Fruit fly (Drosophila melanogaster) whole organism, pupa: ENCODE results near the gene CG10026.

Experiments used
- CG10348 ChIP-seq: fragments of 200-800 bp; sonication (Bioruptor generic); IDR thresholded peaks from 2 replicates; pipeline ENCODE4 v1.3.6; 2022; ENCODE audit warnings: missing biosample characterization, missing genetic modification characterization
- CG12605 ChIP-seq: fragments of 200-800 bp; sonication (Bioruptor generic); IDR thresholded peaks from 2 replicates; pipeline ENCODE4 v1.3.6; 2022; ENCODE audit warnings: missing biosample characterization, missing genetic modification characterization
- CG13204 ChIP-seq: fragments of 200-800 bp; sonication (Bioruptor generic); optimal IDR thresholded peaks from 2 replicates; lab custom pipeline; 2018; ENCODE audit warnings: missing biosample characterization, mild to moderate bottlenecking, missing genetic modification characterization, moderate library complexity
- CG14655 ChIP-seq: fragments of 200-800 bp; sonication (Bioruptor generic); optimal IDR thresholded peaks from 3 replicates; lab custom pipeline; 2017; ENCODE audit warnings: mild to moderate bottlenecking, missing biosample characterization, missing genetic modification reagents, missing genetic modification characterization
- CG15710 ChIP-seq: fragments of 200-800 bp; sonication (Bioruptor generic); optimal IDR thresholded peaks from 2 replicates; lab custom pipeline; 2018; ENCODE audit warnings: missing biosample characterization, mild to moderate bottlenecking, missing genetic modification characterization, moderate library complexity
- CG17806 ChIP-seq: fragments of 200-800 bp; sonication (Bioruptor generic); optimal IDR thresholded peaks from 2 replicates; lab custom pipeline; 2018; ENCODE audit warnings: missing biosample characterization, mild to moderate bottlenecking, missing genetic modification characterization, moderate library complexity
- CG34367 ChIP-seq: fragments of 200-800 bp; sonication (Bioruptor generic); optimal IDR thresholded peaks from 2 replicates; lab custom pipeline; 2018; ENCODE audit warnings: missing biosample characterization, mild to moderate bottlenecking, missing genetic modification characterization
- CG8301 ChIP-seq: fragments of 200-800 bp; sonication (Bioruptor generic); optimal IDR thresholded peaks from 2 replicates; lab custom pipeline; 2018; ENCODE audit warnings: missing biosample characterization, mild to moderate bottlenecking, missing genetic modification characterization
- EcR ChIP-seq: fragments of 200-800 bp; sonication (Bioruptor generic); optimal IDR thresholded peaks from 3 replicates; lab custom pipeline; 2019; ENCODE audit warnings: missing biosample characterization, missing genetic modification characterization, mild to moderate bottlenecking, moderate library complexity, missing genetic modification reagents
- Pif1B ChIP-seq: fragments of 200-800 bp; sonication (Bioruptor generic); optimal IDR thresholded peaks from 3 replicates; lab custom pipeline; 2016; ENCODE audit warnings: missing biosample characterization, missing genetic modification characterization
- Snoo ChIP-seq: fragments of 200-800 bp; sonication (Bioruptor generic); optimal IDR thresholded peaks from 3 replicates; lab custom pipeline; 2017; ENCODE audit warnings: missing biosample characterization, mild to moderate bottlenecking, missing genetic modification characterization, inconsistent platforms
- fd96Ca ChIP-seq: fragments of 200-800 bp; sonication (Bioruptor generic); IDR thresholded peaks from 3 replicates; pipeline ENCODE4 v1.3.6; 2022; ENCODE audit warnings: missing biosample characterization, missing genetic modification characterization
- gl ChIP-seq: fragments of 200-800 bp; sonication (Bioruptor generic); optimal IDR thresholded peaks from 2 replicates; lab custom pipeline; 2018; ENCODE audit warnings: missing biosample characterization, mild to moderate bottlenecking, missing genetic modification characterization

- no peak for TF ChIP-seq EcR (GFP tag; lab: Kevin White, UChicago)
- no peak for TF ChIP-seq CG10348 (GFP tag; lab: Robert Waterston, UW)
- TF ChIP-seq CG13204 (GFP tag; lab: Kevin White, UChicago), result no peak
- TF ChIP-seq Pif1B (GFP tag; lab: Kevin White, UChicago), result no peak
- no peak for TF ChIP-seq CG15710 (tag; lab: Kevin White, UChicago)
- TF ChIP-seq CG12605 (GFP tag; lab: Robert Waterston, UW), result no peak
- TF ChIP-seq Snoo, result no peak
- no peak for TF ChIP-seq fd96Ca
- no peak for TF ChIP-seq CG14655 (GFP tag; lab: Kevin White, UChicago)
- no peak for TF ChIP-seq gl (tag; lab: Kevin White, UChicago)
- no peak for TF ChIP-seq CG34367
- no peak for TF ChIP-seq CG17806 (tag; lab: Kevin White, UChicago)
- TF ChIP-seq CG8301, result no peak
Measured at dm6 chr2L:19463824-19464317, 9.8 kb downstream of the CG10026 start, which contains the start of gene tj.
